Worm (Caenorhabditis elegans) whole organism, L1 larva: ENCODE data around the gene ugt-50.

Source experiments
- blmp-1 ChIP-seq: fragments of 150-350 bp; optimal IDR thresholded peaks from 2 replicates; lab custom pipeline; 2014; ENCODE audit warnings: missing biosample characterization, missing genetic modification characterization
- elt-2 ChIP-seq: sonication (generic microtip); optimal IDR thresholded peaks from 2 replicates; lab custom pipeline; 2016; ENCODE audit warnings: missing genetic modification characterization, mild to moderate bottlenecking, inconsistent platforms, missing compliant biosample characterization, missing genetic modification reagents
- mef-2 ChIP-seq: fragments of 150-350 bp; optimal IDR thresholded peaks from 2 replicates; lab custom pipeline; 2014; ENCODE audit warnings: missing biosample characterization, missing genetic modification characterization
- mep-1 ChIP-seq: fragments of 150-350 bp; optimal IDR thresholded peaks from 2 replicates; lab custom pipeline; 2014; ENCODE audit warnings: missing biosample characterization, missing genetic modification characterization
- nhr-12 ChIP-seq: sonication (generic microtip); optimal IDR thresholded peaks from 2 replicates; lab custom pipeline; 2017; ENCODE audit warnings: missing biosample characterization, missing genetic modification characterization
- pax-3 ChIP-seq: fragments of 200-800 bp; sonication (Bioruptor generic); optimal IDR thresholded peaks from 2 replicates; lab custom pipeline; 2018; ENCODE audit warnings: mild to moderate bottlenecking, missing genetic modification characterization, moderate library complexity, missing compliant biosample characterization
- rnt-1 ChIP-seq: sonication (generic microtip); optimal IDR thresholded peaks from 2 replicates; lab custom pipeline; 2016; ENCODE audit warnings: mild to moderate bottlenecking, missing genetic modification characterization, moderate library complexity, missing compliant biosample characterization
- sox-4 ChIP-seq: sonication (generic microtip); optimal IDR thresholded peaks from 2 replicates; lab custom pipeline; 2016; ENCODE audit warnings: missing genetic modification characterization, missing compliant biosample characterization
- unc-62 ChIP-seq: fragments of 150-350 bp; optimal IDR thresholded peaks from 2 replicates; lab custom pipeline; 2014; ENCODE audit warnings: missing biosample characterization, missing genetic modification reagents, missing genetic modification characterization

- TF ChIP-seq pax-3 (tag; lab: Kevin White, UChicago) (no peak), mep-1 (tag; lab: Kevin White, UChicago) (no peak), unc-62 (GFP tag; lab: Kevin White, UChicago) (no peak), rnt-1 (no peak), blmp-1 (no peak), mef-2 (tag; lab: Kevin White, UChicago) (no peak), elt-2 (tag; lab: Kevin White, UChicago) (no peak), sox-4 (no peak), nhr-12 (no peak)
Observed at ce11 chrX:12701963-12702362, 10.6 kb downstream of the ugt-50 start, which contains the start of gene nhr-214.
